Worm (Caenorhabditis elegans) whole organism, mixed stage, embryonic: ENCODE measurements around the gene F32F2.4.

Experiments used
- M03D4.4 ChIP-seq: sonication (generic microtip); optimal IDR thresholded peaks from 2 replicates; lab custom pipeline; 2017; ENCODE audit warnings: mild to moderate bottlenecking, missing genetic modification characterization, missing compliant biosample characterization
- bed-3 ChIP-seq: fragments of 200-800 bp; sonication (Bioruptor generic); optimal IDR thresholded peaks from 3 replicates; lab custom pipeline; 2018; ENCODE audit warnings: mild to moderate bottlenecking, missing genetic modification characterization, moderate library complexity, missing compliant biosample characterization
- blmp-1 ChIP-seq: fragments of 150-350 bp; optimal IDR thresholded peaks from 2 replicates; lab custom pipeline; 2014; ENCODE audit warnings: missing biosample characterization, missing genetic modification characterization
- ceh-39 ChIP-seq: fragments of 150-350 bp; optimal IDR thresholded peaks from 2 replicates; lab custom pipeline; 2014; ENCODE audit warnings: missing biosample characterization, missing genetic modification characterization
- ceh-43 ChIP-seq: fragments of 200-800 bp; sonication (Bioruptor generic); optimal IDR thresholded peaks from 2 replicates; lab custom pipeline; 2018; ENCODE audit warnings: mild to moderate bottlenecking, missing genetic modification characterization, moderate library complexity, missing compliant biosample characterization
- ceh-83 ChIP-seq: fragments of 200-800 bp; sonication (Bioruptor generic); optimal IDR thresholded peaks from 2 replicates; lab custom pipeline; 2018; ENCODE audit warnings: mild to moderate bottlenecking, missing genetic modification characterization, missing compliant biosample characterization
- ces-1 ChIP-seq: fragments of 150-350 bp; optimal IDR thresholded peaks from 2 replicates; lab custom pipeline; 2014; ENCODE audit warnings: missing biosample characterization, missing genetic modification reagents, missing genetic modification characterization
- cnd-1 ChIP-seq: fragments of 200-800 bp; sonication (Bioruptor generic); optimal IDR thresholded peaks from 2 replicates; lab custom pipeline; 2018; ENCODE audit warnings: mild to moderate bottlenecking, missing genetic modification characterization, missing compliant biosample characterization
- elt-3 ChIP-seq: fragments of 150-350 bp; optimal IDR thresholded peaks from 2 replicates; lab custom pipeline; 2014; ENCODE audit warnings: missing biosample characterization, missing genetic modification characterization
- ham-2 ChIP-seq: fragments of 200-800 bp; sonication (Bioruptor generic); optimal IDR thresholded peaks from 2 replicates; lab custom pipeline; 2018; ENCODE audit warnings: mild to moderate bottlenecking, missing genetic modification characterization, missing compliant biosample characterization
- hlh-1 ChIP-seq: fragments of 150-350 bp; optimal IDR thresholded peaks from 2 replicates; lab custom pipeline; 2014; ENCODE audit warnings: missing biosample characterization, missing genetic modification reagents, missing genetic modification characterization
- lin-32 ChIP-seq: fragments of 200-800 bp; sonication (Bioruptor generic); optimal IDR thresholded peaks from 2 replicates; lab custom pipeline; 2018; ENCODE audit warnings: mild to moderate bottlenecking, missing genetic modification characterization, missing compliant biosample characterization
- lsy-2 ChIP-seq: fragments of 150-350 bp; optimal IDR thresholded peaks from 2 replicates; lab custom pipeline; 2014; ENCODE audit warnings: missing biosample characterization, missing genetic modification characterization
- mab-5 ChIP-seq: fragments of 150-350 bp; optimal IDR thresholded peaks from 2 replicates; lab custom pipeline; 2014; ENCODE audit warnings: missing biosample characterization, missing genetic modification characterization
- mep-1 ChIP-seq: fragments of 150-350 bp; optimal IDR thresholded peaks from 2 replicates; lab custom pipeline; 2017; ENCODE audit warnings: missing biosample characterization, missing genetic modification reagents, missing genetic modification characterization, inconsistent platforms
- mls-2 ChIP-seq: sonication (generic microtip); optimal IDR thresholded peaks from 2 replicates; lab custom pipeline; 2016; ENCODE audit warnings: mild to moderate bottlenecking, missing genetic modification characterization, moderate library complexity, missing compliant biosample characterization
- nhr-2 ChIP-seq: fragments of 150-350 bp; optimal IDR thresholded peaks from 2 replicates; lab custom pipeline; 2014; ENCODE audit warnings: missing biosample characterization, missing genetic modification characterization
- nhr-237 ChIP-seq: fragments of 150-350 bp; optimal IDR thresholded peaks from 2 replicates; lab custom pipeline; 2014; ENCODE audit warnings: missing biosample characterization, missing genetic modification characterization
- nhr-28 ChIP-seq: fragments of 150-350 bp; optimal IDR thresholded peaks from 2 replicates; lab custom pipeline; 2014; ENCODE audit warnings: missing biosample characterization, missing genetic modification characterization
- nhr-76 ChIP-seq: sonication (generic microtip); optimal IDR thresholded peaks from 2 replicates; lab custom pipeline; 2017; ENCODE audit warnings: missing biosample characterization, missing genetic modification characterization
- pha-4 ChIP-seq: fragments of 150-350 bp; optimal IDR thresholded peaks from 2 replicates; lab custom pipeline; 2018; ENCODE audit warnings: missing biosample characterization, missing genetic modification reagents, missing genetic modification characterization
- sem-2 ChIP-seq: fragments of 200-800 bp; sonication (Bioruptor generic); optimal IDR thresholded peaks from 2 replicates; lab custom pipeline; 2018; ENCODE audit warnings: mild to moderate bottlenecking, missing genetic modification characterization, missing compliant biosample characterization
- snpc-4 ChIP-seq: fragments of 150-350 bp; optimal IDR thresholded peaks from 2 replicates; lab custom pipeline; 2014; ENCODE audit warnings: missing biosample characterization, missing genetic modification characterization
- sptf-1 ChIP-seq: sonication (generic microtip); optimal IDR thresholded peaks from 2 replicates; lab custom pipeline; 2017; ENCODE audit warnings: mild to moderate bottlenecking, missing genetic modification characterization, moderate library complexity, missing compliant biosample characterization
- tbx-8 ChIP-seq: fragments of 200-800 bp; sonication (Bioruptor generic); optimal IDR thresholded peaks from 2 replicates; lab custom pipeline; 2018; ENCODE audit warnings: mild to moderate bottlenecking, missing genetic modification characterization, moderate library complexity, missing compliant biosample characterization
- unc-120 ChIP-seq: sonication (generic microtip); optimal IDR thresholded peaks from 2 replicates; lab custom pipeline; 2017; ENCODE audit warnings: missing genetic modification characterization, missing compliant biosample characterization; ENCODE audit not compliant: poor library complexity, severe bottlenecking
- unc-39 ChIP-seq: fragments of 150-350 bp; optimal IDR thresholded peaks from 2 replicates; lab custom pipeline; 2014; ENCODE audit warnings: missing biosample characterization, missing genetic modification characterization
- unc-62 ChIP-seq: fragments of 150-350 bp; optimal IDR thresholded peaks from 2 replicates; lab custom pipeline; 2014; ENCODE audit warnings: missing biosample characterization, missing genetic modification reagents, missing genetic modification characterization
- zip-8 ChIP-seq: fragments of 150-350 bp; optimal IDR thresholded peaks from 2 replicates; lab custom pipeline; 2014; ENCODE audit warnings: missing biosample characterization, missing genetic modification characterization
- ztf-11 ChIP-seq: fragments of 150-350 bp; optimal IDR thresholded peaks from 2 replicates; lab custom pipeline; 2014; ENCODE audit warnings: missing biosample characterization, missing genetic modification characterization

Gene F32F2.4

DNA sequence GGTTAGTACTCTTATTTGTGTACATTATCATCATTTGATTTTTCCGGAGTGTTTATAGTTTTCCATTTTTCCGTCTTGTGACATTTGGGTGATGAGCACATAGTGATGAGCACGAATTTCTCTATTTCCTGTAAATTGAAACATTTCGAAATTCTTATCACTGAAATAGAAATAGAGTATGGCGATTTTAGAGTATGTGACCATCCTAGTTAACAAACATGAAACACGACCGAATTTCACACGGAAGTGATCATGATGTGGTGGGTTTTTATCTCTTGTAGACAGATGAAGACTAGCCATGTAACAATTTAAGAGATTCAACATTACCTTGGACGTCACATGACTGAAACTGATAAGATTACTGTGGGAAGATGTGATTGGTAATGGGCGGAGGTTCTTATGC lies 6.8 kb upstream of the F32F2.4 start:
- TF ChIP-seq mab-5 (no peak), blmp-1 (tag; lab: Kevin White, UChicago) (no peak), ces-1 (GFP tag; lab: Kevin White, UChicago) (no peak), ham-2 (GFP tag; lab: Kevin White, UChicago) (no peak), cnd-1 (tag; lab: Kevin White, UChicago) (no peak), ceh-43 (GFP tag; lab: Kevin White, UChicago) (no peak)
- TF ChIP-seq, all 35 proteins: peak for 0

DNA sequence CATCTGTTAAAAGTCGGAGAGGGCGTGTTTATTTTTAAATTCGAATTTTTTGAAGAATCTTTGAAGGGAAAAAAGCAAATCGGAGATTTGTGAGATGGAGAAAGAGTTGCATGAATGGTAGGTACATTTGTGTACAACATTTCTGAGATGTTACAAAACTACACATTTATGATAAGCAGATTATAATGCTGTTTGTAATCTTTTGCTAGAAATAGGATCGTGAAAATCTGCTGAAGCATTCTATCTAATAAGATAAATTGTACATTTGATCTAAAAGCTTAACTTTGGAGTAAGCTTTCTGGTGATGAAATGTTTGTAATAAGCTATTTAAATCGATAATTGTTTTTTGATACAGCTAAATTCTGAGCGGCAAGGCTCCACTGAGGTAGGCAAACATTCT lies 3.8 kb upstream of the F32F2.4 start:
- TF ChIP-seq nhr-237 (tag; lab: Kevin White, UChicago) (no peak), unc-120 (tag; lab: Kevin White, UChicago) (no peak), lsy-2 (tag; lab: Kevin White, UChicago) (no peak), mab-5 (no peak)
- TF ChIP-seq, all 35 proteins: peak for 0

DNA sequence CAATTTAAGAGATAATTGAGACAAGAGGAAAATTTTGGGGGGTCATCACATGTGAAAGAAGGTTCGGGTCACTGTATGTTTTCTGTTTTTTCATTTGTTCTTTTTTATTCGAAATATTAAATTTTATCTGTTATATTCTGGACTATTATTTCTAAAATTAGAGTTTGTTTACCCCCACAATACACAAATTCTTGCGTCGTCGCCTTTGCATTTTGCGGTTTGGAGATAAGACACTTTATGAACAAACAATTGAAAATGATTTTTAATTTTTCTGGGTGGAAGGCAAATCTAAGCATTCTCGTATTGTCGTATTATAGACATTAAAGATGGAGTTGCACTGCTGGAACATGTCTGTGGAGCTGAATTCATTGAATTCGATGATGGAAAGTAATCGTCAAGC lies 2.8 kb upstream of the F32F2.4 start:
- TF ChIP-seq sem-2 (GFP tag; lab: Kevin White, UChicago), result no peak
- TF ChIP-seq snpc-4 (tag; lab: Kevin White, UChicago), result no peak
- no peak for TF ChIP-seq ceh-43 (GFP tag; lab: Kevin White, UChicago)
- TF ChIP-seq mab-5, result no peak
- no peak for TF ChIP-seq lin-32 (GFP tag; lab: Kevin White, UChicago)
- no peak for TF ChIP-seq ceh-83
- TF ChIP-seq ztf-11 (tag; lab: Kevin White, UChicago), result no peak

DNA sequence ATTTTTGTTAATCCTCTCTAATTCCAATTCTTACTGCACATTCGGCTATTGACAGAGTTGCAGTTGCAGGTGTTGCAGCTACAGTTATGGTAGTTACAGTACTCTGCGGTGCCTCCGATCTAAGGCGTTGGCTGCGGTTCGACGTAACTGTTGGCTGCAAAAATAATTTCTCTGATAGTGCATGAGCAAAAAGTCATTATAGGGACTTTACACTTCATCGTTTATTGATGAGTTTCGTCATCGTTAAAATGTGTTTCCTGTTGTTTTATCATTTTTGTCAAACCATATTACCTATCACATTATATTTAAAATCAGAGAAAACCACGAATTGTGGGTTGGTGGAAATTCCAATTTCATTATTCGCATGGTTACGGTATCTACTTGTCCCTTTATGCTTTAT lies 1.4 kb upstream of the F32F2.4 start:
- TF ChIP-seq mls-2, result no peak
- TF ChIP-seq unc-120 (tag; lab: Kevin White, UChicago), result no peak
- no peak for TF ChIP-seq lsy-2 (tag; lab: Kevin White, UChicago)
- no peak for TF ChIP-seq hlh-1 (tag; lab: Kevin White, UChicago)
- no peak for TF ChIP-seq mep-1 (tag; lab: Kevin White, UChicago)
- TF ChIP-seq tbx-8 (GFP tag; lab: Kevin White, UChicago), result no peak
- TF ChIP-seq pha-4, result no peak
- no peak for TF ChIP-seq unc-39 (tag; lab: Kevin White, UChicago)
- TF ChIP-seq snpc-4 (tag; lab: Kevin White, UChicago), result no peak
- no peak for TF ChIP-seq zip-8 (tag; lab: Kevin White, UChicago)
- no peak for TF ChIP-seq nhr-76 (tag; lab: Kevin White, UChicago)
- TF ChIP-seq ceh-39 (tag; lab: Kevin White, UChicago), result no peak
- TF ChIP-seq cnd-1 (tag; lab: Kevin White, UChicago), result no peak
- no peak for TF ChIP-seq ces-1 (GFP tag; lab: Kevin White, UChicago)
- TF ChIP-seq nhr-28 (tag; lab: Kevin White, UChicago), result no peak
- no peak for TF ChIP-seq nhr-2 (tag; lab: Kevin White, UChicago)

DNA sequence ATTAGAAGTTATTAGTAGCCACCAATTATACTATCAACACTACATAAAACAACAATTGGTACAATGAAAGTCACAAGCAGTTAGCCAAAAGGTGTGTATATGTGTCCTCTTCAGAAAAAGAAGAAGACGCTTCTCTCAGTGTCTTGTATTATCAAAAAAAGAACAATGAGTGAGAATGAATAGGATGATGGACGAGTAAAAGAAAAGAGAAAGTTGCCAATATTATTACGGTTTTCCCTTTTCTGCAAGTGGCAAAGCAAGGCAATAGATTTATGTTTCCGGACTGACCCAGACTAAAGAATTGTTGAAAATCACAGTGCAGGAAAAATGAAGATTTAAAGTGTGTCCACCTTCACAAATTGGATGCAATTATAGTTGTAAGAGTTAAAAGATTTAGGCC lies 4.3 kb downstream of the F32F2.4 start:
- no peak for TF ChIP-seq snpc-4 (tag; lab: Kevin White, UChicago)
- TF ChIP-seq hlh-1 (tag; lab: Kevin White, UChicago), result no peak
- no peak for TF ChIP-seq lsy-2 (tag; lab: Kevin White, UChicago)
- TF ChIP-seq elt-3 (tag; lab: Kevin White, UChicago), result no peak
- no peak for TF ChIP-seq sptf-1 (tag; lab: Kevin White, UChicago)
- TF ChIP-seq unc-120 (tag; lab: Kevin White, UChicago), result no peak
- no peak for TF ChIP-seq mep-1 (tag; lab: Kevin White, UChicago)
- TF ChIP-seq M03D4.4 (tag; lab: Kevin White, UChicago), result no peak
- TF ChIP-seq blmp-1 (tag; lab: Kevin White, UChicago), result no peak
- no peak for TF ChIP-seq zip-8 (tag; lab: Kevin White, UChicago)
- no peak for TF ChIP-seq tbx-8 (GFP tag; lab: Kevin White, UChicago)
- no peak for TF ChIP-seq ceh-43 (GFP tag; lab: Kevin White, UChicago)
- TF ChIP-seq pha-4, result no peak
- no peak for TF ChIP-seq mls-2
- TF ChIP-seq bed-3 (GFP tag; lab: Kevin White, UChicago), result no peak
- TF ChIP-seq ztf-11 (tag; lab: Kevin White, UChicago), result no peak
- TF ChIP-seq sem-2 (GFP tag; lab: Kevin White, UChicago), result no peak
- no peak for TF ChIP-seq unc-39 (tag; lab: Kevin White, UChicago)

DNA sequence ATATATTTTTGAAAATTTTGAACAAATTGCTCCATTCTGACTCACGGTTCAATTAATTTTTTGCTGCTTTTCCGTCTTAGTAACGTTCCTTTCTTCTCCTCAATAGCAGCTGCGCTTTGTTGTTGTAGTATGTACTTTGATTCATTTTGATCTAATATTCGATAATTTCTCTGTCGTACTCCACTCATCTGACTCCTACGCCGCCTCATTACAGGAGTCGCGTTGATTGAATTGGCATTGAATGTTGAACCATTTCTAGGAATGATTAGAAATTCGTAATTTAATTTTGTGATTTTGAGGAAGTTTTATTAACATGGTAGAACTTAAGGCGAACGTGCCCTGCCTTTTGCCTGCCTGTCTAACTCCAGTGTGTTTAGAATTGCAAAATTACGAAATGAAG lies 6.9 kb downstream of the F32F2.4 start:
- TF ChIP-seq unc-62 (GFP tag; lab: Kevin White, UChicago), result no peak
- TF ChIP-seq ces-1 (GFP tag; lab: Kevin White, UChicago), result peak; percentile 71
- TF ChIP-seq mep-1 (tag; lab: Kevin White, UChicago), result no peak
- TF ChIP-seq lin-32 (GFP tag; lab: Kevin White, UChicago), result no peak
- TF ChIP-seq nhr-76 (tag; lab: Kevin White, UChicago), result no peak
- TF ChIP-seq, all 35 proteins: peak for 1
